Fruit fly (Drosophila melanogaster) whole organism: ENCODE data around the gene kirre.

Source experiments
- CG8478 ChIP-seq: fragments of >200 bp; optimal IDR thresholded peaks from 2 replicates; lab custom pipeline; 2018; ENCODE audit warnings: inconsistent platforms
- Dll ChIP-seq: fragments of >200 bp; optimal IDR thresholded peaks from 2 replicates; lab custom pipeline; 2017
- EcR ChIP-seq, 2 experiments: fragments of >200 bp; optimal IDR thresholded peaks; 2 replicates each; lab custom pipeline; 2017; ENCODE audit warnings: missing biosample characterization in 2 of 2, missing genetic modification characterization in 2 of 2, missing genetic modification reagents in 2 of 2
- pan ChIP-seq: fragments of >200 bp; optimal IDR thresholded peaks from 2 replicates; lab custom pipeline; 2017
- psq ChIP-seq: fragments of >200 bp; optimal IDR thresholded peaks from 2 replicates; lab custom pipeline; 2017
- usp ChIP-seq: fragments of >200 bp; optimal IDR thresholded peaks from 2 replicates; lab custom pipeline; 2017; ENCODE audit warnings: missing biosample characterization, missing genetic modification characterization, mixed read lengths

DNA sequence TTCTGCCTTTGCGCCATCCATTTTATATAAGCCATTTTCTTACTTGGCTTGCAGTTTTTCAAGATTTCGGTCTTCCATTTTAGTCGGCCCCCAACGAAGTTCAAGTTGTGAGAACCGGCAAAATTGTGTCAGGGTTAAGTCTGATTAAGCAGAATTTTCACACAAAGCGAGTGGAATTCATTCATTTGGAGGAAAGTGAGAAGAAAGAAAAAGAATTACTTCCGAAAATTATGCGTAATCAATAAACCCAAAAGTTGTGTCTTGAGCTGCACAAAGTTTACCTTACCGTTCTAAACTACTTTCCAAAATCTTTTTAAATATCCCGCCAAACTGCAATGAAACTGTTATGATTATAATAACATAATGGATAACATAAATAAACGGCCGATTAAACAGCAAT, 434.2 kb downstream of the kirre start, which contains the start of gene Fcp3C:
- TF ChIP-seq pan = no peak
- TF ChIP-seq psq = no peak
- TF ChIP-seq Dll (lab: Kevin White, UChicago) = no peak
- no peak for TF ChIP-seq CG8478 (lab: Kevin White, UChicago)
- no peak for TF ChIP-seq usp (GFP tag; lab: Kevin White, UChicago)
- TF ChIP-seq EcR (GFP tag; optimal IDR thresholded peaks at IDR 0.05; lab: Kevin White, UChicago) = no peak
